Fruit fly (Drosophila melanogaster): ENCODE measurements around the gene CG11151.

The CG11151 gene

DNA sequence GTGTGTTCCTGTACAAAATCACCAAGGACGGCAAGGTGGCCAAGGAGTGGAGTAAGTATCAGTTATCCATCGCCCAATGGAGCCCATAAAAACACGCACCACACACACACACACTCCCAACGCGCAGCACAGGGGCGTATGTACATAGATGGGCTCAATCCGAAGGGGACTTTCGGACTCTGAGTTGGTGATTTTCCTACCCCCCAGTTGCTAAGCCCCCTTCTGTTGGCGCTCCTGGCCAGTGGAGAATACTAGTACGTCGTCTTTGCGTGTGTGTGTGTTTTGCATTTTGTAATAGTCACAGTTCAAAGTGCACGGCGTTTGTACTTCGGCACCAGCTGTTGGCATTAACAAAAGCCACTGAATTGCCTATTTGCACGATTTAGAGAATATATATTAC, 518 bp downstream of the CG11151 start (continued):
- peak; percentile 67 for TF ChIP-seq Oaz (GFP tag; IDR thresholded peaks at IDR 0.05)
- TF ChIP-seq jing (GFP tag; optimal IDR thresholded peaks at IDR 0.05), result peak; percentile 47
- TF ChIP-seq Asciz (GFP tag; optimal IDR thresholded peaks at IDR 0.05), result peak; percentile 8
- peak; percentile 19 for TF ChIP-seq Sox100B (GFP tag; optimal IDR thresholded peaks at IDR 0.05)
- TF ChIP-seq Dll (GFP tag; IDR thresholded peaks at IDR 0.05; ENCODE audit: partially characterized antibody), result no peak
- TF ChIP-seq Doc2 (GFP tag; IDR thresholded peaks at IDR 0.05), result no peak
- no peak for TF ChIP-seq disco-r (GFP tag; optimal IDR thresholded peaks at IDR 0.05)
- peak; percentile 55; the same call in 1 of the 2 replicates for TF ChIP-seq sens-2 (GFP tag; IDR thresholded peaks at IDR 0.05)
- TF ChIP-seq CG31388 (GFP tag; optimal IDR thresholded peaks at IDR 0.05), result no peak
- TF ChIP-seq mirr (GFP tag; optimal IDR thresholded peaks at IDR 0.05), result peak; percentile 87
- TF ChIP-seq tgo (GFP tag; IDR thresholded peaks at IDR 0.05), result peak; percentile 79
- peak; percentile 79 for TF ChIP-seq CG14667 (GFP tag; IDR thresholded peaks at IDR 0.05)
- TF ChIP-seq Bteb2 (GFP tag; optimal IDR thresholded peaks at IDR 0.05), result peak; percentile 56
- peak; percentile 63 for TF ChIP-seq Six4 (GFP tag; optimal IDR thresholded peaks at IDR 0.05)
- TF ChIP-seq caup (GFP tag; optimal IDR thresholded peaks at IDR 0.05; ENCODE audit: severe bottlenecking), result peak; percentile 80
- TF ChIP-seq CG31365 (tag; optimal IDR thresholded peaks at IDR 0.05), result peak; percentile 4
- no peak for TF ChIP-seq CG6854 (GFP tag; optimal IDR thresholded peaks at IDR 0.05)
- TF ChIP-seq CG9817 (tag; optimal IDR thresholded peaks at IDR 0.05), result peak; percentile 84
- TF ChIP-seq CG7987 (GFP tag; optimal IDR thresholded peaks at IDR 0.05), result peak; percentile 75
- peak; percentile 67 for TF ChIP-seq CG5245 (GFP tag; optimal IDR thresholded peaks at IDR 0.05)
- peak; percentile 49 for TF ChIP-seq CG10274 (GFP tag; optimal IDR thresholded peaks at IDR 0.05)
- TF ChIP-seq crp (GFP tag; optimal IDR thresholded peaks at IDR 0.05), result no peak
- TF ChIP-seq sd (tag; optimal IDR thresholded peaks at IDR 0.05), result no peak
- TF ChIP-seq CoRest (tag; optimal IDR thresholded peaks at IDR 0.05), result peak; percentile 60
- TF ChIP-seq Blimp-1 (GFP tag; optimal IDR thresholded peaks at IDR 0.05), result peak; percentile 64
- peak; percentile 56 for TF ChIP-seq CG1233 (GFP tag; optimal IDR thresholded peaks at IDR 0.05)
- TF ChIP-seq CG13894 (tag; optimal IDR thresholded peaks at IDR 0.05), result peak; percentile 74
- TF ChIP-seq ERR (GFP tag; optimal IDR thresholded peaks at IDR 0.05), result no peak
- 0 out of 3 replicates have a peak, but pooled peaks have one; percentile 39 for TF ChIP-seq CG2199 (GFP tag; IDR thresholded peaks at IDR 0.05)
- TF ChIP-seq CG3847 (GFP tag; IDR thresholded peaks at IDR 0.05), result peak; percentile 74
- TF ChIP-seq ro (GFP tag; IDR thresholded peaks at IDR 0.05), result no peak
- TF ChIP-seq Hr78 (GFP tag; optimal IDR thresholded peaks at IDR 0.05), result peak in 1 of 2 experiments; percentile 94
- peak; percentile 89 for TF ChIP-seq ci (GFP tag; IDR thresholded peaks at IDR 0.05)
- no peak for TF ChIP-seq Sry-δ (GFP tag; optimal IDR thresholded peaks at IDR 0.05)
- TF ChIP-seq CG12071 (GFP tag; optimal IDR thresholded peaks at IDR 0.05), result peak; percentile 85
- peak; percentile 84 for TF ChIP-seq CG11247 (GFP tag; IDR thresholded peaks at IDR 0.05)
- TF ChIP-seq Nf-YB (GFP tag; optimal IDR thresholded peaks at IDR 0.05), result no peak
- TF ChIP-seq CG16779 (GFP tag; IDR thresholded peaks at IDR 0.05), result peak; percentile 85
- TF ChIP-seq D19B (GFP tag; optimal IDR thresholded peaks at IDR 0.05), result peak; percentile 52
- TF ChIP-seq tx (GFP tag; optimal IDR thresholded peaks at IDR 0.05), result peak; percentile 78
- peak; percentile 78 for TF ChIP-seq bcd (GFP tag; optimal IDR thresholded peaks at IDR 0.05)
- TF ChIP-seq pum (GFP tag; optimal IDR thresholded peaks at IDR 0.05), result peak; percentile 83
- no peak for TF ChIP-seq CG15073 (GFP tag; optimal IDR thresholded peaks at IDR 0.05)
- TF ChIP-seq CG9932 (GFP tag; IDR thresholded peaks at IDR 0.05), result peak; percentile 89
- peak; percentile 82 for TF ChIP-seq her (GFP tag; optimal IDR thresholded peaks at IDR 0.05)
- peak; percentile 52 for TF ChIP-seq ftz-f1 (GFP tag; optimal IDR thresholded peaks at IDR 0.05)
- TF ChIP-seq CG14710 (tag; optimal IDR thresholded peaks at IDR 0.05), result peak; percentile 26
- peak; percentile 54 for TF ChIP-seq Hand (GFP tag; optimal IDR thresholded peaks at IDR 0.05)
- no peak for TF ChIP-seq CG34224 (GFP tag; IDR thresholded peaks at IDR 0.05; ENCODE audit: partially characterized antibody)
- TF ChIP-seq B-H1 (GFP tag; IDR thresholded peaks at IDR 0.05), result peak; percentile 69; the same call in 2 of the 3 replicates
